Worm (Caenorhabditis elegans) whole organism, midembryonic: ENCODE results near the gene ife-1.

Experiments used
- flt-1 ChIP-seq: fragments of 200-800 bp; sonication (Bioruptor generic); IDR thresholded peaks from 2 replicates; pipeline ENCODE4 v1.3.6; 2022; ENCODE audit warnings: missing genetic modification characterization, missing compliant biosample characterization
- klf-2 ChIP-seq: fragments of 200-800 bp; sonication (Bioruptor generic); conservative IDR thresholded peaks from 2 replicates; pipeline ENCODE4 v1.3.6; 2022; ENCODE audit warnings: missing genetic modification reagents, missing genetic modification characterization, missing compliant biosample characterization
- ztf-23 ChIP-seq: fragments of 200-800 bp; sonication (Bioruptor generic); IDR thresholded peaks from 2 replicates; pipeline ENCODE4 v1.3.6; 2022; ENCODE audit warnings: missing genetic modification reagents, missing genetic modification characterization, missing compliant biosample characterization

DNA sequence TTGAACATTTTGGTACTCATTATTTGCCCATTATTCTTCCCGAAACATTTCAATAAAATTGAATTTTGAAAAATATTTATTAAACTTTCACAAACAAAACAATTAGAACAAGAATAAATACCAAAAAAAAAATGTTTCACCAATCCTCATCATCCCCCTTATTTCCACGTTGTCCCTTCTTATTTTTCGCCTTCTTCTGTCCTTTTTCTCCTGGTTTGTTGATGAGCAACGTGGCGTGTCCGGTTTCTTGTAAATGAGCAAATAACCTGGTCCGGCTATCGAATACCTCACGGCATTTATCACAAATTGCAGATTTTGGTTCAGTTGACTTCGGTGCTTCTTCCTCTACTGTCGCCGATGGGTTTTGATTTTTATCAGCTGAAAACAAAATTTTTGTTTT, 47.6 kb downstream of the ife-1 start:
- TF ChIP-seq flt-1 (GFP tag; lab: Robert Waterston, UW) (no peak), ztf-23 (GFP tag; lab: Robert Waterston, UW) (no peak), klf-2 (GFP tag; lab: Robert Waterston, UW) (no peak)
